Worm (Caenorhabditis elegans): Measurements from ENCODE around the gene ceh-18.

DNA sequence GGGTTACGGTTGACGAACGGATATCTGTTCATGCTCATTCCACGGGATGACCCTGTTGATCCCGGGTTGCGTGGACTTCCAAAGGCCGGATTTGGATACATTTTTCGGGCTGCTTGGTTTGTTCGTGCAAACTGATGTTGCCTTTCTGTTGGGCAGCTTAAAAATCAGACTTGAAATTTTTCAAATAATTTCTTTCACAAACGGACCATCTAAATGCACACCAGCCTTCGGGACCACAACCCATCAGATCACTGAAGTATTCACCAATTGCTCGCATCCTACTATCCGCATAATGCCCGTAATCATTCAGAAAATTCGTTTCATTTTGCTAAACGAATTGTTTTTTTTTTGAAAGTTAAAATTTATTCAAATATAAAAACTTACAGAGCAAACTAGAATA, 38.0 kb upstream of the ceh-18 start, which contains the start of gene F47F2.3:
- TF ChIP-seq ceh-36 (tag; optimal IDR thresholded peaks at IDR 0.05), result no peak
- no peak for TF ChIP-seq ceh-13 (GFP tag; optimal IDR thresholded peaks at IDR 0.05)
- no peak for TF ChIP-seq flt-1 (GFP tag; IDR thresholded peaks at IDR 0.05)
- no peak for TF ChIP-seq scrt-1 (GFP tag; IDR thresholded peaks at IDR 0.05)
- TF ChIP-seq tra-4 (tag; optimal IDR thresholded peaks at IDR 0.05), result no peak
- no peak for TF ChIP-seq ama-1 (optimal IDR thresholded peaks at IDR 0.05)
- no peak for TF ChIP-seq tbx-11 (GFP tag; IDR thresholded peaks at IDR 0.05)
- TF ChIP-seq sea-1 (GFP tag; conservative IDR thresholded peaks at IDR 0.05), result no peak
